Worm (Caenorhabditis elegans) whole organism, midembryonic: ENCODE data around the gene fbxb-78.

ENCODE experiments used
- med-1 ChIP-seq: sonication (generic microtip); optimal IDR thresholded peaks from 2 replicates; lab custom pipeline; 2017; ENCODE audit warnings: missing genetic modification characterization, mild to moderate bottlenecking, missing compliant biosample characterization, antibody characterized with exemption, missing genetic modification reagents; ENCODE audit not compliant: insufficient read depth
- ref-1 ChIP-seq: fragments of 200-800 bp; sonication (Bioruptor generic); conservative IDR thresholded peaks from 2 replicates; pipeline ENCODE4 v1.3.6; 2022; ENCODE audit warnings: missing genetic modification reagents, missing genetic modification characterization, missing compliant biosample characterization
- ztf-29 ChIP-seq: fragments of 200-800 bp; sonication (Bioruptor generic); IDR thresholded peaks from 2 replicates; pipeline ENCODE4 v1.3.6; 2022; ENCODE audit warnings: missing genetic modification reagents, missing genetic modification characterization, missing compliant biosample characterization

ce11 chrIV:4737258-4737657 is at the start of gene fbxb-78:
- TF ChIP-seq med-1 (no peak), ztf-29 (GFP tag; lab: Robert Waterston, UW) (no peak), ref-1 (GFP tag; lab: Robert Waterston, UW) (no peak)
